Fruit fly (Drosophila melanogaster) ovary, adult (tissue): Measurements from ENCODE around the gene Raf.

Source experiments
- CG17801 ChIP-seq: fragments of 200-800 bp; optimal IDR thresholded peaks from 2 replicates; lab custom pipeline; 2019; ENCODE audit warnings: missing biosample characterization, mild to moderate bottlenecking, missing genetic modification characterization, moderate library complexity; ENCODE audit not compliant: partially characterized antibody

The Raf gene

DNA sequence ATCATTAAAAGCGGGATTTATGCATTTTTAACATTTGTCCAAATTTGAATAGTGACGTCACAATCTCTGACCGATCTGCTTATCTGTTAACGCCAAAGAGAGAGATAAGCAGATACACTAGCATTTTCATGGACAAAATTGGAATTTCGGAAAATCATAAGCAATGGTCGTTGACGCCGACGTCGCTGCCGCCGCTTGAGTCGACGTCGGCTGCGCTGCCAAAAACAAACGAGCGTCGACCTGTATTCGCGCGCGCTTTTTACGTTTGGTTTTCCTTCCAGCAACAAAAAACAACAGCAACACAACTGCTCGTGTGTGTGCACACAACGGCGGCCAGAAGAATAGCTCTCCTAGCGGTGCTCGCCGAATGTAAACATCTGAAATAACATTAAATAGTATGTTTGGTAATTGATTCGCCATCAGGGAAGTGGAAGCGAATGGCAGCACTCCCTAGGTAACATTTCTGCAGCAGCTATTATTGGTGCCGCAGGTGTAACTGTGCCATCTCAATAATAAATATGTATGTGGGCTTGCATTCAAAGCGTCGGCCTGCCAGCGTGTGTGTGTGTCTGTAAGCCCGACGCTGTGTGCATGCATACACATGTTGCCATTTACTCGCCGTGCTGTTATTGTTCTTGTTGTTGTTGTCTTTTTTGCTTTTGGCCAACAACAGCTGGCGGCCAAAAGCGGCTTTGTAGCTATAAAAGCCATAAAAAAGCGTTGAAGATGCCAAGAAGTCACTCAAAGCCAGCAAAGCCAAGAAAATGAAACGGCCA, 5.2 kb downstream of the Raf start:
- TF ChIP-seq CG17801 (GFP tag; lab: Kevin White, UChicago): peak; percentile 96

DNA sequence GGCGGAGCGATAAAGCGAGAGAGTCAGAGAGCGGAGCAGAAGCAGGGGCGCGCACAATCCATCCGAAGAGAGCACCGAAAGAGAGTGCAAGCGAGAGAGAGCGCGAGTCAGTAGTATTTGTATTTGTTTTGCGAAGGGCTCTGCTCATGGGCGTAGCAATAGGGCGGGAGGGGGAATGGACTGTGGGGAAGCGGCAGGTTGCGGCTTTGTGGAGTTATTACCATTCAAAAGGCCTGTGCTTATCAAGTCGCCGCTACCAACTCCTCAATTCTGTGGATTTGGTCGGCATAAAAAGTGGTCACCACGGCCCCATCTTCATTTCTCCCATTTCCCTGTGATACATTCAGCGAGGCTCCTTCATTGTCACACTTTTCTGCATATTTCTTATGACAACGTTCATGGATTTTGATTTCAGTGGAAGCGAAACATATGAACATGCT, 5.8 kb downstream of the Raf start:
- peak; percentile 76 for TF ChIP-seq CG17801 (GFP tag; lab: Kevin White, UChicago)

DNA sequence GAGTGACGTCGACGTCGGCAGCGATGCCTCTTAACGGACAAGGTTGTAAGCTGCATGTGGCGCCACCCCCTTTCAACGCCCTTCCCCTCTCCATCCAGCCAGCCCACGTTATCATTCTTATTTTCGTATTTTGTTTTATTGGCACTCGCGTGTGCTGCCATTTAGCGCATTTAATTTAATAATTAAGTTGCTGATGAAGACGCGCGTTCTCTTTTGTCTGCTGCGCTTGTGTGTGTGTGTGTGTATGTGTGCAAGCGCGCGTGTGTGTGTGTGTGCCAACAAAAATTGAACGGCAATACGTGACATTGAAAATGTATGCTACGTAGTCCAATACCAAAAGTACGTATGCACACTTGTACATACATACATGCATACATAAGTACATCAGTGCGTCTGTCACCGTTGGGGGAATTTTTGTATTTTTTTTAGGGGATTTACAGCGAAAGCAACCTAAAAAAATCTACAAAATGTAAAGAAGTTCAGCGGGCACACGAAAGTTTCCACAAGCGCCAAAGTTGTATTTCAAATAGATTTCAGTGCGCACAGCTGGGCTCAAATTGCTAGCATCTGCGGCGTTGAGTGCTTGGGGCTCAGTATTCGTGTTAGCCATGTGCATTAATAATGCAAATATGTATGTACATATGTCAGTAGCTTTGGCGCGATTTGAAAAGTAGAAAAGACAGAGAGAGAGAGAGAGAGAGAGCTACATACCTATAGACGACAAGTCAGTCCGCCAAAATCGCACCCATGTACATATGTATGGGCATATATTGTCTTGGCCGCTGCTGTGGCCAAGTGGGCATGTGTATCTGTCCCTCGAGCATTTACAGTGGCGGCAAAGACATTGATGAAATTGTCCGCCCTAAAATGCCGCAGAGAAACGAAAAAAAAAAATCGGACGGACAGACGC, 6.6 kb downstream of the Raf start:
- peak; percentile 65 for TF ChIP-seq CG17801 (GFP tag; lab: Kevin White, UChicago)

DNA sequence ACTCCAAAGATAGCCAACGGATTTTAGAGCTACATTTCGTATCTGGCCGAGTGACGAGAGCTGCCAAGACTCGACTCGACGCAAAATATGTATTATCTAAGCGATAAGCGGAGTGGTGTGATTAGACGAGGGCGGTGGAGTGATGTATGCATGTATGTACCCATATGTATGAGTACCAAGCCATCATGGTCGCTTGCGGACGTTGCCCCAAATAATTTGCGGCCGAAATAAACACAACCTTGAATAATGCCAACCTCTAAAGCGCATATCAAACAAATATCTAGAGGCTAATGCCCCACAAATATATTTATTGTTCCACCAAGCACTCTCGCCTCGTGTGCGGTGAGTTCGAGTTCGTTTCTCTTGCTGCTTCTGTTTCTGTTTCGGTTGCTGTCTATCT, 7.6 kb downstream of the Raf start:
- TF ChIP-seq CG17801 (GFP tag; lab: Kevin White, UChicago): no peak

DNA sequence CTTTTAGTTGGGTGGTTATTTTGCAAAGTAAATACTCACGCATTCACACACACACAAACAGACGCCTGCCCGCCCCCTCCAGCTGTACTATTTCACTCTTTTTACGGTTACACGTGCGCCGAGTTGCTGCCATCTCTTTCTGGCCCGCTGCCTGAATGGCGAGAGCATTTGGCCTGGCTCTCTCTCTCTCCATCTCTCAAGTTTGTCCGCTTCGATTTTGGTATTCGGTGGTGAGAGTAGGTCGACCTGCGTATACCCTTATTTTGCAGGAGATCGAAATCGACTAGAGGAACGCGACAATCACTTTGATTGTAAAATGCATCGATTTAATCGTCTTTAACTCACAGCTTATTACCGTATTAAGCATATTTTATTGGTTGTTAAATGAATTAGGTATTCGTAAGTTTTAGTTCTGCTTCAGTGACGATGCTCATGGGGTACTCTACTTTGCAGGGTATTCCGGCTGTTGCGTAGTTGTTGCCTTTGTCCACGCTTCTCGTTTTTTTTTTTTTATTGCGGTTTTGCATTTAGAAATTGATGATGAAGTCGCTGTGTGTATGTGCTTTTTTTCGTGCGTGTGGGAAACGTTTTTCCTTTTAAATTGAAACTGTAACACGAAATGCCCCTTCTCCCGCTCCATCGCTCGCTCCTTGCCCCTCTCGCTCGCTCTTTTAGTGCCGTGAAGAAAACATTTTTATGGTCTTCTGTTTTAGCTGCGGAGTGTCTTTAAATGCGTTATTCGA, 8.7 kb downstream of the Raf start:
- peak; percentile 94 for TF ChIP-seq CG17801 (GFP tag; lab: Kevin White, UChicago)

DNA sequence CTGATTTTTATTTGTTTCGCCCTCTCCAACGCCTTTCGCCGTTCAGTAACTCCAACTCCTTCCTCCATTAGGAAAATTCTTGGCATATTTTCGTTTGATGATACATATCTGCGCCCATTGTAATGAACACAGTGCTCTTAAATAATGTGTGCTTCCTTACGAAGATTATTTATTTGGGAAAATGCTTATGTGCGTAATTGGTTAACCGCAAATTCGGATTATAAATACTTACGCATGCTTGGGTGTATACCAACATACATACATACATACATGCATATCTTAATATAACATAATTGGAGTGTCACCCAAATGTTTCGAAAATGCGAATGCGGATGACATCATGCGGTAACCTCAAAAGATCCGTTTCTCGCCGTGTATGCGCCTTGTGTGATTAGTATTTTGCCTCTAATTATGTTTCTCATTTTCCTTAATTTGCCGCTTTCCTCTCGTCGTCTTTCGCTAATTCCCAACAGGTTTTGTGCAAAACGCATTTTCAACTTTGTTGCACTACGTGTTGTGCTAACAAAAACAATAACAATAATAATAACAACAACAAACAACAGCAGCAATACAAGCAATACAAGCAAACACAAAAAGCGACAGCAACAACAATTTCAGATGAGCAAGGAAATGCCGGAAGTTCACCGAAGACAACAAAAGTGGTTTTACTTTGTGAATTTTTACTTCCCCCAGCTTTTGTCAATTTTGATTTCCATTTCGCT, 9.4 kb downstream of the Raf start:
- no peak for TF ChIP-seq CG17801 (GFP tag; lab: Kevin White, UChicago)

DNA sequence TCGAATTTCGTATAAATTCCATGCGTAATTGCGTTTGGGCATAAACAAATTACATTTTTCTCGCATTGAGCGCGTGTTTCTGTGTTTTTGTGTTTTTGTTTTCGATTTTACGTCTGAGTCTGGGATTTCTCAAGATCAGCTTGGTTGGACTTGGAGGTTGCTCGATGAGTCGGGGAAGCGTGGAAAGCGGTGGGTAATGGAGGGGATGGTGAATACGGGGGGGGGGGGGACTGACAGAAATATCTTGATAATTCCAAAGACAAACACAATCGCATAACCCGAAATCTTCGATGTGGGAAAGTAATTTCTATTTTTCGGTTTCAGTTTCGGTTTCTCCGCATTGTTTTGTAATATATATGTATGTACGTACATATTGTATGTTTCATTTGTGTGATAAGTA, 10.0 kb downstream of the Raf start:
- TF ChIP-seq CG17801 (GFP tag; lab: Kevin White, UChicago): no peak

DNA sequence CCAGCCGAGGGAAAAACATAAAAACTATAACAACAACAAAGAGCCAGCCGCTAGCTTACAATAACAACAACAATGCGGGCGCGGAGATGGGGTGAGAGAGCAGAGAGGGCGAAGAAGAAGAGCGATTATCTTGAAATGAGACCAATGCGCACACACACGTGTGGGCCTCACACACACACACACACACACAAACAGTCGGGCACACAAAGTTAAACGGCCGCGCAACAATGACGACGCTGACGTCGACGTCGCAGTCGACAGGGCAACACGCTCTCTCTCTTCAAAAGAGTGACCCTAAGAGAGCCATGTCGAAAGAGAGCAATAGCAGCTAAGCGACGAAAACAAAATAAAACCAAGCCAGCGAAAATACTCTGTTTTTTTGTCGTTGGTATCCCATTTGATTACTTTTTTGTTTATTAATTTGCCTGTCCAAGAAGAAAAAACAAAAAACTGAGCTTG, 10.6 kb downstream of the Raf start:
- peak; percentile 69 for TF ChIP-seq CG17801 (GFP tag; lab: Kevin White, UChicago)

DNA sequence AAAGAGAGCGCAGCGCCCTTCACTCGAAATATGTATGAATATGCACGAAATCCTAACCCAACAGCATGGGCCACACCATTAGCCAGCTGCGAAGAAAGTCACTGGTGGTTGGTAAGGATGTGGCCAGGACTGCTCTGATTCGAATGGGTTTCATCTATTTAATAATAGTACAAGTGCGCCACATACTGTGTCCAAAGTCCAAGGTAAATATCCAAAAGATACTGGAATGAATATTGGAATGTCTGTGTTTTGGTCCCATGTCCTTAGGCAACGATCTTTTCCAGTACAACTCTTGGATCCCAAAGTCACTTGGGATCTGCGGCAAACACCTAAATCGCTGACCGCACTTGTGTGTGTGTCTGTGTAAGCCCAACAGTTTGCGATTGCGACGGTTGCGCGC, 11.0 kb downstream of the Raf start:
- TF ChIP-seq CG17801 (GFP tag; lab: Kevin White, UChicago): no peak

DNA sequence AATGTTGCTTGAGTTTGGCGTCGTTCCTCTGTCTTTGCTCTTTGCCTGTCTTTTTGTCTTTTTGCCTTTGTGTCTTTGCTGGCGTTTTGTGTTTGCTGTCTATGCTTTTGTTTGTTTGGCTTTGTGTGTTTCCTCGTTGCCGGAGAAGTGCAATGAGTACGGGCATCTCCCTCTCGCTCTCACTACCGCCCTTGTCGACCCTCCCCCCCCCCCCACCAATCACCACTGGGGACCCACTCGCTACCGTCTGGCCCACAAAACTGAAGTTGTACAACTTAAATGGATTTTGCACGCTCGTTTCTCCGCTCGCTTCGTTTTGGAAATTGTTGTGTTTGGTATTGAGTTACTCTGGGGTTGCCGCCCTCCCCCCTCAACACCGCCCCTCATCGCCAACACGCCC, 11.5 kb downstream of the Raf start:
- TF ChIP-seq CG17801 (GFP tag; lab: Kevin White, UChicago): no peak

DNA sequence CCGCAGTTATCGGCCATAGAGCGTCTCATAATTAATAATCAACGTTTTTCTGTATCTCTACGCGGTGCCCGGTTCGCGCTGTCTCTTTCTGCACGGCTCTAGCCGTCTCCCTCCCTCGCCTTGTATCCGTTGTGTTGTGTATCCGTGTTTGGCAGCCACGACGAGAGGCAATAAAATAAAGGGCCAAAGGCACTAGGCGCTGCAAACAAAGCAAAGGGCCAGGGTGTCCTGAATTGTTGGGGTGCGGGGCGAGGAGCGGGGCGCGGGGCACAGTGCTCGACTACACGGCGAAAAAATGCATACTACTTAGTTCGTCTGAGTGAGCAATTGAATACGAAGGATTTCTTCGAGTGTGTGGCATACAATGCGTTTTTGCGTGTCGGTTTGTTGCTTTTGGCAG, 12.3 kb downstream of the Raf start:
- no peak for TF ChIP-seq CG17801 (GFP tag; lab: Kevin White, UChicago)

DNA sequence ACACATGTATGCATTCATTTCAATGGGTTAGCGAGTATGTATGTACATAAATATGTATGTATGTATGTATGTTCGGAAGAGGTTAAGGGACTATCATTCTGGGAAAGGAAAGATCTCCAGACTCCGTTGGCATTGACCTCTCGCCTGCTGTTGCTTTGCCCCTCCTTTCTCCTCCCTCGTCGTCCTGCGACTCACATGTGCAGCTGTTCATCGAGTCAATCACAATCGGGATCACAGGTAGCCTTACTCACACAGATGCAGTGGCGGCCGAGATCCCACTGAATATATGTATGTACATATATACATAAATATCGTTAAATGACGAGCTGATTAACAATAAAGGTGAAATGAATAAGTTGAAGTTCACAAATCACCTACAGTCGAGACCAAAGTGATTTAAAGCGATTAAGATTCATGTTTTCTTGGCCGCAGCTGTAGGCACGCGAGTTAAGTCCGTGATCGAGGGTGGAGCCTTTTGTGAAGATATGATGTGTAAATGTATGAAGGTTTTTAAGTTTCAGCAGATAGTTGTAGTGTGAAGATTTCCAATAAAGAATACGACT, 13.2 kb downstream of the Raf start:
- no peak for TF ChIP-seq CG17801 (GFP tag; lab: Kevin White, UChicago)

DNA sequence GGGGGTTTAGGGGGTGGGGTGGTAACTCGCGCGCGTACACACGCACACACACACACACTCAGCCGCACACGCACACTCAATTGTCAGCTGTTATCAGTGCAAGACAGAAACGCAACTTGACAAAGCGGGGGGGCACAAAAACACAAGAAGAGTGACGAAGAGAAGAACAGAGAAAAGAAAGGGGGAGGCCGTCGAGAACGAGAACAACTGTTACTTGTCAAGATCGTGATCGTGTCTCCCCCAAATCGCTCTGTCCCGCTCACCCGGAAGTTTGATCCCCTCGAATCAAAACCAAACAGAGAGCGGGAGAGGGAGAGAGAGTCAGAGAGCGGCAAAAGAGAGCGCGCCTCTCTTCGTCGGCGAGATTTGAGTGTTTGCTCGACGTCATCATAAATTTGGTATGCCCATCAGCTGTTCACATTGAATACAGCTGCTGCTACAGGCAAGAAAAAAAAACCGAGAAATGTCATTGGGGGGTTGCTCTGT, 22.1 kb downstream of the Raf start:
- peak; percentile 66 for TF ChIP-seq CG17801 (GFP tag; lab: Kevin White, UChicago)

DNA sequence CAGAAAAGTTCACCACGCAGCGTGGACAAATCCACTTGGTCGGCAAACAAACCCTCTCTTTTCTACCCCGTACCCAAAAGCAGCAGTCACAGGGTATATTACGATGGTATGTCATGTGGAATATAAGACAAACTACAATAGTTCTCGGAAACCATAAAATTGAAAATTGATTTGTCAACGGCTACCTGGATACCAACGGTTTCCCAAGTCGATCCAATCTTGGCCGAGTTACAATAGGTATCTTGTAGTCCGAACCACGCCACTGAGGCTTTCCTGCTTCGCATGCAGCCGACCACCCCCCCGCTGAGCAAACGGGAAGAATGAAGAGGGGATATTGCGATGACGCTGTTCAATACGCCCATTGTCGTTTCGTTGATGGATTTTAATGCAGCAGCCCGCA, 23.1 kb downstream of the Raf start:
- no peak for TF ChIP-seq CG17801 (GFP tag; lab: Kevin White, UChicago)
